Fruit fly (Drosophila melanogaster): Measurements from ENCODE around the gene slou.

The slou gene

dm6 chr3R:21499131-21500036 is 57.6 kb downstream of the slou start, which contains the start of gene C15 (continued):
- TF ChIP-seq CG16863 (GFP tag; optimal IDR thresholded peaks at IDR 0.05): no peak
- TF ChIP-seq CG7963 (GFP tag; IDR thresholded peaks at IDR 0.05; ENCODE audit: partially characterized antibody): no peak
- TF ChIP-seq ATbp (GFP tag; optimal IDR thresholded peaks at IDR 0.05): peak; percentile 13
- no peak for TF ChIP-seq MTF-1 (GFP tag; optimal IDR thresholded peaks at IDR 0.05; ENCODE audit: borderline replicate concordance)
- TF ChIP-seq CG1529 (GFP tag; optimal IDR thresholded peaks at IDR 0.05): no peak
- peak; percentile 27 for TF ChIP-seq HLHmδ (GFP tag; optimal IDR thresholded peaks at IDR 0.05)
- no peak for TF ChIP-seq Lpt (GFP tag; optimal IDR thresholded peaks at IDR 0.05)
- no peak for TF ChIP-seq Atf3 (GFP tag; optimal IDR thresholded peaks at IDR 0.05)
- TF ChIP-seq ewg (GFP tag; optimal IDR thresholded peaks at IDR 0.05): peak; percentile 98
- no peak for TF ChIP-seq Fer1 (GFP tag; optimal IDR thresholded peaks at IDR 0.05)
- no peak for TF ChIP-seq CG17612 (GFP tag; IDR thresholded peaks at IDR 0.05)
- TF ChIP-seq CG13624 (GFP tag; optimal IDR thresholded peaks at IDR 0.05): no peak
- TF ChIP-seq CG6254 (GFP tag; optimal IDR thresholded peaks at IDR 0.05): no peak
- peak; percentile 9 for TF ChIP-seq cad (GFP tag; optimal IDR thresholded peaks at IDR 0.05)
- TF ChIP-seq CG8359 (GFP tag; optimal IDR thresholded peaks at IDR 0.05; ENCODE audit: borderline replicate concordance): peak; percentile 28
- no peak for TF ChIP-seq jigr1 (GFP tag; IDR thresholded peaks at IDR 0.05)
- TF ChIP-seq CG8089 (GFP tag; optimal IDR thresholded peaks at IDR 0.05): peak; percentile 51
- no peak for TF ChIP-seq Mes4 (GFP tag; optimal IDR thresholded peaks at IDR 0.05)
- no peak for TF ChIP-seq Dek (tag; optimal IDR thresholded peaks at IDR 0.05)
- TF ChIP-seq Ravus (GFP tag; IDR thresholded peaks at IDR 0.05): no peak
- no peak for TF ChIP-seq PHDP (tag; optimal IDR thresholded peaks at IDR 0.05)
- no peak for TF ChIP-seq CG2199 (GFP tag; IDR thresholded peaks at IDR 0.05)
- peak; percentile 65 for TF ChIP-seq Elba2 (GFP tag; optimal IDR thresholded peaks at IDR 0.05)
- no peak for TF ChIP-seq ERR (GFP tag; optimal IDR thresholded peaks at IDR 0.05)
- peak; percentile 50 for TF ChIP-seq CG15479 (GFP tag; optimal IDR thresholded peaks at IDR 0.05)
- no peak for TF ChIP-seq Ptx1 (GFP tag; IDR thresholded peaks at IDR 0.05)
- TF ChIP-seq phol (tag; optimal IDR thresholded peaks at IDR 0.05): peak; percentile 6
- TF ChIP-seq Nf-YA (GFP tag; IDR thresholded peaks at IDR 0.05): peak; percentile 96
- no peak for TF ChIP-seq hkb (optimal IDR thresholded peaks at IDR 0.05)
- peak; percentile 21; the same call in 1 of the 2 replicates for TF ChIP-seq hkb (GFP tag; IDR thresholded peaks at IDR 0.05)
- TF ChIP-seq CG7987 (GFP tag; optimal IDR thresholded peaks at IDR 0.05): no peak
- peak; percentile 91 for TF ChIP-seq abd-A (tag; optimal IDR thresholded peaks at IDR 0.05)
- peak; percentile 11 for TF ChIP-seq mam (GFP tag; optimal IDR thresholded peaks at IDR 0.05)
- peak in 1 of 2 experiments; percentile 73 for TF ChIP-seq eve (GFP tag; optimal IDR thresholded peaks at IDR 0.05)
- no peak for TF ChIP-seq Camta (GFP tag; optimal IDR thresholded peaks at IDR 0.05)
- 0 out of 3 replicates have a peak, but pooled peaks have one; percentile 13 for TF ChIP-seq gce (GFP tag; IDR thresholded peaks at IDR 0.05)
- TF ChIP-seq schlank (tag; optimal IDR thresholded peaks at IDR 0.05): no peak
- TF ChIP-seq D (optimal IDR thresholded peaks at IDR 0.05): peak; percentile 47
- TF ChIP-seq D (GFP tag; optimal IDR thresholded peaks at IDR 0.05): no peak
- TF ChIP-seq Hmx (GFP tag; optimal IDR thresholded peaks at IDR 0.05): no peak
- TF ChIP-seq zen (tag; optimal IDR thresholded peaks at IDR 0.05): peak; percentile 88
- TF ChIP-seq sc (optimal IDR thresholded peaks at IDR 0.05): no peak
- no peak for TF ChIP-seq sc (GFP tag; optimal IDR thresholded peaks at IDR 0.05)
- TF ChIP-seq twi (tag; optimal IDR thresholded peaks at IDR 0.05): peak; percentile 37
- no peak for TF ChIP-seq CG2202 (tag; optimal IDR thresholded peaks at IDR 0.05)
- peak; percentile 23 for TF ChIP-seq CG4328 (GFP tag; optimal IDR thresholded peaks at IDR 0.05)
- no peak for TF ChIP-seq CG2120 (GFP tag; optimal IDR thresholded peaks at IDR 0.05)
- TF ChIP-seq bsh (GFP tag; optimal IDR thresholded peaks at IDR 0.05): no peak
- peak; percentile 59 for TF ChIP-seq CG13287 (GFP tag; IDR thresholded peaks at IDR 0.05; ENCODE audit: partially characterized antibody)
- peak; percentile 24 for TF ChIP-seq vfl (GFP tag; optimal IDR thresholded peaks at IDR 0.05)

Data from whole organism, embryonic.